Fruit fly (Drosophila melanogaster) whole organism, adult: ENCODE results near the gene CG3841.

Experiments used
- bab1 ChIP-seq: fragments of 200-800 bp; sonication (Bioruptor generic); optimal IDR thresholded peaks from 3 replicates; lab custom pipeline; 2019; ENCODE audit warnings: missing biosample characterization, mild to moderate bottlenecking, missing genetic modification characterization, moderate library complexity
- kay ChIP-seq: fragments of 200-800 bp; sonication (Bioruptor generic); peaks from one replicate; lab custom pipeline; 2016; ENCODE audit warnings: missing biosample characterization, missing genetic modification characterization, borderline replicate concordance

dm6 chr2L:9567398-9567856 lies 21.8 kb upstream of the CG3841 start:
- TF ChIP-seq kay (peak; percentile 97), bab1 (GFP tag; lab: Kevin White, UChicago) (peak; percentile 96)
